Fruit fly (Drosophila melanogaster) S2 (cell line): ENCODE data around the gene cic.
A peak's percentile ranks its signal among the peaks of the same experiment; 100 is the strongest.

Experiments
- CG8478 ChIP-seq: fragments of >200 bp; optimal IDR thresholded peaks from 2 replicates; lab custom pipeline; 2018
- CTCF ChIP-seq, 2 experiments: fragments of >200 bp; optimal IDR thresholded peaks; 2 replicates each; lab custom pipeline; 2018

DNA sequence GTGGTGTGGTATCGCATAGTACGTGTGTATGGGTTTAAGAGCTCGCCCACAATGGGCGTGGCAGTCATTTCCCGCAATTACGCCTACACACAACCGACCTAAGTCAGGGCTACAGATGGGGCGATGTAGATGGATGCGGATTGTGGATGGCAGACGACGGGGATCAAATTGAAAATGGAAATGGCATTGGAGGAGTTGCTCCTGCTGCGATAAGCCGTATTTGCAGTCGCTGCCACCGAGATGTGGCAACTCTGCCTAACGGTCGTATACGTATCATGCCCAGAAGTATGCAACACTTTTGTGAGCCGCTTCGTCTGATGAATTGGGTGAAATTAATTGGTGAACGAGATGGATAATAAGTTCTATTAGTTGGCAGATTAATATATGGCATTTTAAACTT lies 34.2 kb downstream of the cic start:
- TF ChIP-seq CG8478 (lab: Kevin White, UChicago) (no peak), CTCF (optimal IDR thresholded peaks at IDR 0.05; lab: Kevin White, UChicago) (peak; percentile 17 to 32)
